Fruit fly (Drosophila melanogaster) whole organism, prepupa: ENCODE measurements around the gene CG17198.

Source experiments
- Blimp-1 ChIP-seq: fragments of 200-800 bp; sonication (Bioruptor generic); optimal IDR thresholded peaks from 3 replicates; lab custom pipeline; 2017; ENCODE audit warnings: missing biosample characterization, missing genetic modification characterization, mild to moderate bottlenecking, moderate library complexity, missing genetic modification reagents
- CG10631 ChIP-seq: fragments of 200-800 bp; sonication (Bioruptor generic); optimal IDR thresholded peaks from 2 replicates; lab custom pipeline; 2016; ENCODE audit warnings: missing biosample characterization, missing genetic modification characterization
- CG10669 ChIP-seq: fragments of 200-800 bp; sonication (Bioruptor generic); optimal IDR thresholded peaks from 3 replicates; lab custom pipeline; 2018; ENCODE audit warnings: missing biosample characterization, mild to moderate bottlenecking, missing genetic modification characterization, moderate library complexity
- CG11294 ChIP-seq: fragments of 200-800 bp; sonication (Bioruptor generic); IDR thresholded peaks from 2 replicates; pipeline ENCODE4 v1.3.6; 2022; ENCODE audit warnings: missing biosample characterization, missing genetic modification characterization
- CG11762 ChIP-seq: fragments of 200-800 bp; sonication (Bioruptor generic); optimal IDR thresholded peaks from 3 replicates; lab custom pipeline; 2016; ENCODE audit warnings: missing biosample characterization, missing genetic modification characterization; ENCODE audit not compliant: insufficient read depth
- CG11902 ChIP-seq: fragments of 200-800 bp; sonication (Bioruptor generic); optimal IDR thresholded peaks from 3 replicates; lab custom pipeline; 2016; ENCODE audit warnings: missing biosample characterization, missing genetic modification characterization
- CG15336 ChIP-seq: fragments of 200-800 bp; sonication (Bioruptor generic); IDR thresholded peaks from 2 replicates; pipeline ENCODE4 v1.3.6; 2022; ENCODE audit warnings: missing biosample characterization, missing genetic modification characterization
- CG1621 ChIP-seq: fragments of 200-800 bp; sonication (Bioruptor generic); optimal IDR thresholded peaks from 3 replicates; lab custom pipeline; 2018; ENCODE audit warnings: missing biosample characterization, mild to moderate bottlenecking, missing genetic modification characterization
- CG16779 ChIP-seq: fragments of 200-800 bp; sonication (Bioruptor generic); optimal IDR thresholded peaks from 3 replicates; lab custom pipeline; 2017; ENCODE audit warnings: missing biosample characterization, mild to moderate bottlenecking, missing genetic modification characterization
- CG31627 ChIP-seq: fragments of 200-800 bp; sonication (Bioruptor generic); optimal IDR thresholded peaks from 3 replicates; lab custom pipeline; 2016; ENCODE audit warnings: missing biosample characterization, missing genetic modification characterization
- CG32006 ChIP-seq: fragments of 200-800 bp; sonication (Bioruptor generic); optimal IDR thresholded peaks from 3 replicates; lab custom pipeline; 2017; ENCODE audit warnings: missing biosample characterization, mild to moderate bottlenecking, missing genetic modification characterization
- CG34406 ChIP-seq: fragments of 200-800 bp; sonication (Bioruptor generic); optimal IDR thresholded peaks from 3 replicates; lab custom pipeline; 2016; ENCODE audit warnings: missing biosample characterization, missing genetic modification characterization
- CG3919 ChIP-seq: fragments of 200-800 bp; sonication (Bioruptor generic); optimal IDR thresholded peaks from 3 replicates; lab custom pipeline; 2016; ENCODE audit warnings: missing biosample characterization, missing genetic modification characterization
- CG4318 ChIP-seq: fragments of 200-800 bp; sonication (Bioruptor generic); optimal IDR thresholded peaks from 3 replicates; lab custom pipeline; 2017; ENCODE audit warnings: missing biosample characterization, mild to moderate bottlenecking, missing genetic modification characterization
- CG6163 ChIP-seq: fragments of 200-800 bp; sonication (Bioruptor generic); IDR thresholded peaks from 3 replicates; pipeline ENCODE4 v1.3.6; 2022; ENCODE audit warnings: missing biosample characterization, missing genetic modification characterization
- CG6276 ChIP-seq: fragments of 200-800 bp; sonication (Bioruptor generic); optimal IDR thresholded peaks from 2 replicates; lab custom pipeline; 2017; ENCODE audit warnings: missing biosample characterization, mild to moderate bottlenecking, missing genetic modification characterization
- CG6792 ChIP-seq: fragments of 200-800 bp; sonication (Bioruptor generic); optimal IDR thresholded peaks from 3 replicates; lab custom pipeline; 2016; ENCODE audit warnings: missing biosample characterization, missing genetic modification characterization
- CG6808 ChIP-seq: fragments of 200-800 bp; sonication (Bioruptor generic); optimal IDR thresholded peaks from 3 replicates; lab custom pipeline; 2017; ENCODE audit warnings: missing biosample characterization, missing genetic modification characterization, mild to moderate bottlenecking, moderate library complexity, missing genetic modification reagents
- CG6854 ChIP-seq: fragments of 200-800 bp; sonication (Bioruptor generic); optimal IDR thresholded peaks from 2 replicates; lab custom pipeline; 2017; ENCODE audit warnings: missing biosample characterization, mild to moderate bottlenecking, missing genetic modification characterization
- CG7368 ChIP-seq: fragments of 200-800 bp; sonication (Bioruptor generic); optimal IDR thresholded peaks from 3 replicates; lab custom pipeline; 2016; ENCODE audit warnings: missing biosample characterization, missing genetic modification characterization
- CG8119 ChIP-seq: fragments of 200-800 bp; sonication (Bioruptor generic); IDR thresholded peaks from 3 replicates; pipeline ENCODE4 v1.3.6; 2022; ENCODE audit warnings: missing biosample characterization, missing genetic modification characterization
- CG8319 ChIP-seq: fragments of 200-800 bp; sonication (Bioruptor generic); optimal IDR thresholded peaks from 3 replicates; lab custom pipeline; 2016; ENCODE audit warnings: missing biosample characterization, missing genetic modification characterization
- CG9139 ChIP-seq: fragments of 200-800 bp; sonication (Bioruptor generic); optimal IDR thresholded peaks from 3 replicates; lab custom pipeline; 2017; ENCODE audit warnings: missing biosample characterization, mild to moderate bottlenecking, missing genetic modification characterization
- Eip75B ChIP-seq: fragments of 200-800 bp; sonication (Bioruptor generic); optimal IDR thresholded peaks from 3 replicates; lab custom pipeline; 2016; ENCODE audit warnings: missing biosample characterization, missing genetic modification characterization
- Eip78C ChIP-seq: fragments of 200-800 bp; sonication (Bioruptor generic); peaks from one replicate; lab custom pipeline; 2016; ENCODE audit warnings: missing biosample characterization, missing genetic modification characterization
- Eip93F ChIP-seq: fragments of 200-800 bp; sonication (Bioruptor generic); optimal IDR thresholded peaks from 2 replicates; lab custom pipeline; 2016; ENCODE audit warnings: missing biosample characterization, mild to moderate bottlenecking, missing genetic modification characterization
- Ets21C ChIP-seq: fragments of 200-800 bp; sonication (Bioruptor generic); optimal IDR thresholded peaks from 3 replicates; lab custom pipeline; 2016; ENCODE audit warnings: missing biosample characterization, missing genetic modification characterization
- Ets96B ChIP-seq: fragments of 200-800 bp; optimal IDR thresholded peaks from 2 replicates; lab custom pipeline; 2019; ENCODE audit warnings: missing biosample characterization, mild to moderate bottlenecking, missing genetic modification characterization, moderate library complexity
- Hr38 ChIP-seq: sonication (Bioruptor generic); optimal IDR thresholded peaks from 2 replicates; lab custom pipeline; 2016; ENCODE audit warnings: missing biosample characterization, missing genetic modification characterization
- Hr39 ChIP-seq: fragments of 200-800 bp; sonication (Bioruptor generic); optimal IDR thresholded peaks from 2 replicates; lab custom pipeline; 2016; ENCODE audit warnings: missing biosample characterization, missing genetic modification characterization
- Hr4 ChIP-seq: fragments of 200-800 bp; sonication (Bioruptor generic); optimal IDR thresholded peaks from 3 replicates; lab custom pipeline; 2016; ENCODE audit warnings: missing biosample characterization, missing genetic modification characterization
- Lpt ChIP-seq: fragments of 200-800 bp; sonication (Bioruptor generic); optimal IDR thresholded peaks from 3 replicates; lab custom pipeline; 2016; ENCODE audit warnings: missing biosample characterization, missing genetic modification characterization
- Met ChIP-seq: fragments of 200-800 bp; sonication (Bioruptor generic); optimal IDR thresholded peaks from 3 replicates; lab custom pipeline; 2016; ENCODE audit warnings: missing biosample characterization, missing genetic modification characterization
- Sox102F ChIP-seq: fragments of 200-800 bp; sonication (Bioruptor generic); optimal IDR thresholded peaks from 2 replicates; lab custom pipeline; 2016; ENCODE audit warnings: missing biosample characterization, mild to moderate bottlenecking, missing genetic modification characterization
- Sox14 ChIP-seq: fragments of 200-800 bp; sonication (Bioruptor generic); optimal IDR thresholded peaks from 3 replicates; lab custom pipeline; 2016; ENCODE audit warnings: missing biosample characterization, missing genetic modification characterization
- Sox15 ChIP-seq: fragments of 200-800 bp; sonication (Bioruptor generic); optimal IDR thresholded peaks from 3 replicates; lab custom pipeline; 2016; ENCODE audit warnings: missing biosample characterization, missing genetic modification characterization
- achi ChIP-seq: fragments of 200-800 bp; sonication (Bioruptor generic); optimal IDR thresholded peaks from 3 replicates; lab custom pipeline; 2016; ENCODE audit warnings: missing biosample characterization, missing genetic modification characterization
- cyc ChIP-seq: fragments of 200-800 bp; sonication (Bioruptor generic); optimal IDR thresholded peaks from 3 replicates; lab custom pipeline; 2016; ENCODE audit warnings: missing biosample characterization, missing genetic modification characterization
- dac ChIP-seq: fragments of 200-800 bp; sonication (Bioruptor generic); optimal IDR thresholded peaks from 2 replicates; lab custom pipeline; 2017; ENCODE audit warnings: missing biosample characterization, mild to moderate bottlenecking, missing genetic modification characterization
- dsx ChIP-seq: fragments of 200-800 bp; optimal IDR thresholded peaks from 3 replicates; lab custom pipeline; 2019; ENCODE audit warnings: missing biosample characterization, mild to moderate bottlenecking, missing genetic modification characterization, moderate library complexity; ENCODE audit not compliant: poor library complexity, severe bottlenecking
- eg ChIP-seq: fragments of 200-800 bp; sonication (Bioruptor generic); IDR thresholded peaks from 3 replicates; pipeline ENCODE4 v1.3.6; 2022; ENCODE audit warnings: missing biosample characterization, missing genetic modification characterization
- fd59A ChIP-seq: fragments of 200-800 bp; sonication (Bioruptor generic); optimal IDR thresholded peaks from 2 replicates; lab custom pipeline; 2017; ENCODE audit warnings: missing biosample characterization, mild to moderate bottlenecking, missing genetic modification characterization, missing genetic modification reagents
- fd85E ChIP-seq: fragments of 200-800 bp; sonication (Bioruptor generic); optimal IDR thresholded peaks from 3 replicates; lab custom pipeline; 2016; ENCODE audit warnings: missing biosample characterization, missing genetic modification characterization
- fkh ChIP-seq: fragments of 200-800 bp; sonication (Bioruptor generic); optimal IDR thresholded peaks from 3 replicates; lab custom pipeline; 2017; ENCODE audit warnings: missing biosample characterization, mild to moderate bottlenecking, missing genetic modification characterization, moderate library complexity
- lz ChIP-seq: fragments of 200-800 bp; sonication (Bioruptor generic); optimal IDR thresholded peaks from 3 replicates; lab custom pipeline; 2016; ENCODE audit warnings: missing biosample characterization, missing genetic modification characterization
- net ChIP-seq: fragments of 200-800 bp; sonication (Bioruptor generic); optimal IDR thresholded peaks from 3 replicates; lab custom pipeline; 2016; ENCODE audit warnings: missing biosample characterization, missing genetic modification characterization
- salr ChIP-seq, 2 experiments: fragments of 200-800 bp; sonication (Bioruptor generic); optimal IDR thresholded peaks; 3 replicates each; lab custom pipeline; 2016 to 2018; ENCODE audit warnings: missing biosample characterization in 2 of 2, missing genetic modification characterization in 2 of 2, mild to moderate bottlenecking in 1 of 2
- spab ChIP-seq: fragments of 200-800 bp; sonication (Bioruptor generic); optimal IDR thresholded peaks from 2 replicates; lab custom pipeline; 2017; ENCODE audit warnings: missing biosample characterization, mild to moderate bottlenecking, missing genetic modification characterization, missing genetic modification reagents
- ss ChIP-seq, 2 experiments: fragments of 200-800 bp; sonication (Bioruptor generic); optimal IDR thresholded peaks; 2 replicates in 1 of 2; 3 replicates in 1 of 2; lab custom pipeline; 2017 to 2018; ENCODE audit warnings: mild to moderate bottlenecking in 2 of 2, missing biosample characterization in 2 of 2, missing genetic modification characterization in 2 of 2, moderate library complexity in 1 of 2
- svp ChIP-seq: fragments of 200-800 bp; sonication (Bioruptor generic); peaks from one replicate; lab custom pipeline; 2016; ENCODE audit warnings: missing biosample characterization, missing genetic modification characterization
- vri ChIP-seq: fragments of 200-800 bp; sonication (Bioruptor generic); optimal IDR thresholded peaks from 3 replicates; lab custom pipeline; 2016; ENCODE audit warnings: missing biosample characterization, mild to moderate bottlenecking, missing genetic modification characterization

CG17198 gene

DNA sequence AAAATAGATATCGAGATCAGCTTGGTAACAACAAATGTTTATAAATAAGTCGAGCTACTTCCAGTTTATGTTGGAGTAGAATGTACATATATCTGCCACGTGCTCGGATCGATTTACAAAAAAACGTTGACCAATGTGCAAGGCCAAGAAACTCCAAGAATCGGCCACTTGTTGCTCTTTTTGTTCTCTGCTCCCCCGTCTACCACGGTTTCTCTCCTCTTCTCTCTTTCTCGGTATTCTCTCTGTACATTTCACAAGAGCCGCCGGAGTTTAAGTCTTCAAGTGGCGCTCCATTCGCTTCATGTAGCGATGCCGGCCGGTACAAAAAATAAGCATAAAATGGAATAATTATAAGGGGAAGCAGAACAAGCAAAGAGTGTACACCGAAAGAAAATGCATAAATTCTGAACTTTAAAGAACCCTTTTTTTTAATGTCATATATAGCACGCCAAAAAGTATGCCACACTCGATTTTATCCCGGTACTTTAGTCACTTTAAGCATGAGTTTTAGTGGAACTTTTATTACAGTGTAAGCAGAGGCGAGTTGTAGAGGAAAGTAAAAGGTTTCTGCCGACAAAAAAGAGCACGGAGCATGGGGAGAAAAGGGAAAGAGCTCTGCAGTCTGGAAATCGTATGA lies 37.3 kb downstream of the CG17198 start:
- peak; percentile 97 for TF ChIP-seq fd85E (GFP tag; lab: Kevin White, UChicago)
- TF ChIP-seq ss (GFP tag; optimal IDR thresholded peaks at IDR 0.05; lab: Kevin White, UChicago) = peak; percentile 98 to 99
- TF ChIP-seq Met (GFP tag; lab: Kevin White, UChicago) = peak; percentile 99
- peak; percentile 100 for TF ChIP-seq svp (GFP tag; lab: Kevin White, UChicago)
- TF ChIP-seq Hr4 = peak; percentile 97
- peak; percentile 99 for TF ChIP-seq CG8319 (GFP tag; lab: Kevin White, UChicago)
- TF ChIP-seq CG16779 (tag; lab: Kevin White, UChicago) = peak; percentile 97
- peak; percentile 96 for TF ChIP-seq CG4318 (GFP tag; lab: Kevin White, UChicago)
- TF ChIP-seq CG6808 = peak; percentile 98
- peak; percentile 98 for TF ChIP-seq Lpt (GFP tag; lab: Kevin White, UChicago)
- TF ChIP-seq Ets96B (tag; lab: Kevin White, UChicago) = peak; percentile 100
- peak; percentile 98 for TF ChIP-seq Eip93F (GFP tag; lab: Kevin White, UChicago)
- peak; percentile 99 for TF ChIP-seq CG6792 (GFP tag; lab: Kevin White, UChicago)
- TF ChIP-seq CG7368 = peak; percentile 99
- TF ChIP-seq Eip78C = peak; percentile 100
- TF ChIP-seq CG9139 (GFP tag; lab: Kevin White, UChicago) = peak; percentile 98
- peak; percentile 99 for TF ChIP-seq Sox102F
- peak; percentile 98 for TF ChIP-seq CG32006 (GFP tag; lab: Kevin White, UChicago)
- peak; percentile 99 for TF ChIP-seq CG10669 (GFP tag; lab: Kevin White, UChicago)
- TF ChIP-seq lz (GFP tag; lab: Kevin White, UChicago) = peak; percentile 99
- peak; percentile 99 for TF ChIP-seq CG11762 (GFP tag; lab: Kevin White, UChicago)
- peak; percentile 99 for TF ChIP-seq CG11902 (GFP tag; lab: Kevin White, UChicago)
- peak; percentile 99 for TF ChIP-seq CG6163
- peak; percentile 98 for TF ChIP-seq Sox15
- TF ChIP-seq eg (GFP tag; lab: Robert Waterston, UW) = peak; percentile 98
- TF ChIP-seq dsx = peak; percentile 98
- TF ChIP-seq CG8119 (GFP tag; lab: Robert Waterston, UW) = peak; percentile 97
- peak; percentile 97 for TF ChIP-seq CG15336
- peak; percentile 99 for TF ChIP-seq CG10631
- TF ChIP-seq CG11294 = peak; percentile 96
- TF ChIP-seq CG6276 (GFP tag; lab: Kevin White, UChicago) = peak; percentile 92
- TF ChIP-seq Sox14 (GFP tag; lab: Kevin White, UChicago) = peak; percentile 99
- peak; percentile 100 for TF ChIP-seq CG3919 (GFP tag; lab: Kevin White, UChicago)
- peak; percentile 46 for TF ChIP-seq Hr38 (GFP tag; lab: Kevin White, UChicago)
- peak; percentile 99 for TF ChIP-seq CG1621 (tag; lab: Kevin White, UChicago)
- TF ChIP-seq CG6854 (GFP tag; lab: Kevin White, UChicago) = peak; percentile 98
- TF ChIP-seq CG34406 = peak; percentile 99
- TF ChIP-seq net (GFP tag; lab: Kevin White, UChicago) = peak; percentile 99
- TF ChIP-seq salr (GFP tag; optimal IDR thresholded peaks at IDR 0.05; lab: Kevin White, UChicago) = peak; percentile 99
- peak; percentile 96 for TF ChIP-seq dac
- peak; percentile 99 for TF ChIP-seq fd59A (GFP tag; lab: Kevin White, UChicago)
- TF ChIP-seq achi (GFP tag; lab: Kevin White, UChicago) = peak; percentile 99
- peak; percentile 98 for TF ChIP-seq Ets21C (GFP tag; lab: Kevin White, UChicago)
- peak; percentile 49 for TF ChIP-seq fkh (GFP tag; lab: Kevin White, UChicago)
- TF ChIP-seq cyc (GFP tag; lab: Kevin White, UChicago) = peak; percentile 99
- peak; percentile 99 for TF ChIP-seq spab (GFP tag; lab: Kevin White, UChicago)
- TF ChIP-seq Blimp-1 = peak; percentile 100
- TF ChIP-seq Eip75B (GFP tag; lab: Kevin White, UChicago) = peak; percentile 100
- TF ChIP-seq vri (GFP tag; lab: Kevin White, UChicago) = peak; percentile 97
- TF ChIP-seq Hr39 (GFP tag; lab: Kevin White, UChicago) = peak; percentile 99
- peak; percentile 99 for TF ChIP-seq CG31627 (GFP tag; lab: Kevin White, UChicago)
